Worm (Caenorhabditis elegans) whole organism, midembryonic: Measurements from ENCODE around the gene C29A12.22.

Experiments
- T22C8.4 ChIP-seq: fragments of 200-800 bp; sonication (Bioruptor generic); IDR thresholded peaks from 2 replicates; pipeline ENCODE4 v1.3.6; 2022; ENCODE audit warnings: missing genetic modification characterization, missing compliant biosample characterization
- cog-1 ChIP-seq: sonication (generic microtip); optimal IDR thresholded peaks from 2 replicates; lab custom pipeline; 2016; ENCODE audit warnings: missing genetic modification characterization, missing compliant biosample characterization
- flt-1 ChIP-seq: fragments of 200-800 bp; sonication (Bioruptor generic); IDR thresholded peaks from 2 replicates; pipeline ENCODE4 v1.3.6; 2022; ENCODE audit warnings: missing genetic modification characterization, missing compliant biosample characterization
- klf-2 ChIP-seq: fragments of 200-800 bp; sonication (Bioruptor generic); conservative IDR thresholded peaks from 2 replicates; pipeline ENCODE4 v1.3.6; 2022; ENCODE audit warnings: missing genetic modification reagents, missing genetic modification characterization, missing compliant biosample characterization
- med-1 ChIP-seq: sonication (generic microtip); optimal IDR thresholded peaks from 2 replicates; lab custom pipeline; 2017; ENCODE audit warnings: missing genetic modification characterization, mild to moderate bottlenecking, missing compliant biosample characterization, antibody characterized with exemption, missing genetic modification reagents; ENCODE audit not compliant: insufficient read depth
- ref-1 ChIP-seq: fragments of 200-800 bp; sonication (Bioruptor generic); conservative IDR thresholded peaks from 2 replicates; pipeline ENCODE4 v1.3.6; 2022; ENCODE audit warnings: missing genetic modification reagents, missing genetic modification characterization, missing compliant biosample characterization
- tab-1 ChIP-seq: fragments of 200-800 bp; sonication (Bioruptor generic); IDR thresholded peaks from 2 replicates; pipeline ENCODE4 v1.3.6; 2022; ENCODE audit warnings: missing genetic modification characterization, missing compliant biosample characterization
- ztf-23 ChIP-seq: fragments of 200-800 bp; sonication (Bioruptor generic); IDR thresholded peaks from 2 replicates; pipeline ENCODE4 v1.3.6; 2022; ENCODE audit warnings: missing genetic modification reagents, missing genetic modification characterization, missing compliant biosample characterization
- ztf-29 ChIP-seq: fragments of 200-800 bp; sonication (Bioruptor generic); IDR thresholded peaks from 2 replicates; pipeline ENCODE4 v1.3.6; 2022; ENCODE audit warnings: missing genetic modification reagents, missing genetic modification characterization, missing compliant biosample characterization

- TF ChIP-seq tab-1 (GFP tag; lab: Robert Waterston, UW), result no peak
- TF ChIP-seq flt-1 (GFP tag; lab: Robert Waterston, UW), result no peak
- TF ChIP-seq med-1 (GFP tag; lab: Kevin White, UChicago), result no peak
- TF ChIP-seq ref-1, result no peak
- no peak for TF ChIP-seq ztf-23 (GFP tag; lab: Robert Waterston, UW)
- TF ChIP-seq T22C8.4, result no peak
- no peak for TF ChIP-seq cog-1 (tag; lab: Kevin White, UChicago)
- no peak for TF ChIP-seq ztf-29
- TF ChIP-seq klf-2 (GFP tag; lab: Robert Waterston, UW), result no peak
These were observed 45.2 kb downstream of the C29A12.22 start for ce11 chrV:10856901-10857637.
